Worm (Caenorhabditis elegans): Measurements from ENCODE around the gene C14A4.6.

DNA sequence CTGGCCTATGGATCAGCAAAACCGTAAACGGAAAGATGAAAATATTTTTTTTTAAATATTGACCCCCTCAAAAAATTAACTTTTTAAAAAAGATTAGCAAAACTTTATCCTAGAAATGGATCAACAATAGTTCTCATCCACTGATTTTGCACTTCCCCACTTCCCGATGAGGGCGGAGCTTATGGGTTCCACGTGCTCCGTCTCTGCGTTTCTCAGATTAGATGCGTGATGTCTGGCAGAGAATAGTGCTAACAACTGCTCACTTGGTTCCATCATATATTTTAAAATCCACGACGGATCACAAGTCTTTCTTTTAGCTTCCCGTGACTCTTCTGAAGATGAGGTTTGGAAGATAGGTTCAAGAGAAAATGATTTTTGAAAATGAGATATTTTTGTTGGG is 36.2 kb downstream of the C14A4.6 start:
- TF ChIP-seq fax-1 (tag; optimal IDR thresholded peaks at IDR 0.05) (no peak), dve-1 (tag; optimal IDR thresholded peaks at IDR 0.05) (no peak), ceh-31 (tag; optimal IDR thresholded peaks at IDR 0.05) (no peak), hlh-15 (tag; optimal IDR thresholded peaks at IDR 0.05) (no peak), nhr-11 (tag; optimal IDR thresholded peaks at IDR 0.05) (no peak), pha-4 (tag; optimal IDR thresholded peaks at IDR 0.05) (no peak), eyg-1 (tag; optimal IDR thresholded peaks at IDR 0.05) (no peak), unc-42 (tag; optimal IDR thresholded peaks at IDR 0.05) (no peak), ceh-24 (tag; optimal IDR thresholded peaks at IDR 0.05) (no peak), T23F11.4 (GFP tag; optimal IDR thresholded peaks at IDR 0.05) (no peak), che-1 (tag; optimal IDR thresholded peaks at IDR 0.05) (no peak)

All from whole organism, late embryonic.